Worm (Caenorhabditis elegans) whole organism, early embryonic: ENCODE results near the gene F46H5.11.

Experiments
- B0310.2 ChIP-seq: sonication (generic microtip); optimal IDR thresholded peaks from 2 replicates; lab custom pipeline; 2016; ENCODE audit warnings: mild to moderate bottlenecking, missing genetic modification characterization, missing compliant biosample characterization
- F13C5.2 ChIP-seq: sonication (generic microtip); optimal IDR thresholded peaks from 2 replicates; lab custom pipeline; 2017; ENCODE audit warnings: mild to moderate bottlenecking, missing genetic modification characterization, inconsistent platforms, missing compliant biosample characterization
- aly-1 ChIP-seq: sonication (generic microtip); optimal IDR thresholded peaks from 2 replicates; lab custom pipeline; 2016; ENCODE audit warnings: missing genetic modification characterization, missing compliant biosample characterization
- ama-1 ChIP-seq: fragments of 150-350 bp; optimal IDR thresholded peaks from 2 replicates; lab custom pipeline; 2014
- ceh-13 ChIP-seq: fragments of 200-800 bp; sonication (Bioruptor generic); optimal IDR thresholded peaks from 2 replicates; lab custom pipeline; 2018; ENCODE audit warnings: mild to moderate bottlenecking, missing genetic modification characterization, missing compliant biosample characterization
- ceh-36 ChIP-seq: sonication (generic microtip); optimal IDR thresholded peaks from 2 replicates; lab custom pipeline; 2016; ENCODE audit warnings: missing genetic modification characterization, inconsistent platforms, missing compliant biosample characterization
- ets-7 ChIP-seq: sonication (generic microtip); optimal IDR thresholded peaks from 2 replicates; lab custom pipeline; 2016; ENCODE audit warnings: missing genotype, missing genetic modification characterization, missing compliant biosample characterization
- flt-1 ChIP-seq: fragments of 200-800 bp; sonication (Bioruptor generic); IDR thresholded peaks from 2 replicates; pipeline ENCODE4 v1.3.6; 2022; ENCODE audit warnings: missing genetic modification characterization, missing compliant biosample characterization
- hmbx-1 ChIP-seq: sonication (generic microtip); optimal IDR thresholded peaks from 2 replicates; lab custom pipeline; 2016; ENCODE audit warnings: mild to moderate bottlenecking, missing genetic modification characterization, missing compliant biosample characterization
- hmg-4 ChIP-seq: fragments of 200-800 bp; sonication (Bioruptor generic); optimal IDR thresholded peaks from 2 replicates; lab custom pipeline; 2018; ENCODE audit warnings: mild to moderate bottlenecking, missing genetic modification characterization, missing compliant biosample characterization
- hnd-1 ChIP-seq: sonication (generic microtip); optimal IDR thresholded peaks from 2 replicates; lab custom pipeline; 2016; ENCODE audit warnings: missing genetic modification characterization, missing compliant biosample characterization
- pes-1 ChIP-seq: fragments of 200-800 bp; sonication (Bioruptor generic); IDR thresholded peaks from 2 replicates; pipeline ENCODE4 v1.3.6; 2022; ENCODE audit warnings: missing genetic modification reagents, missing genetic modification characterization, missing compliant biosample characterization
- sea-1 ChIP-seq: fragments of 200-800 bp; sonication (Bioruptor generic); conservative IDR thresholded peaks from 2 replicates; pipeline ENCODE4 v1.3.6; 2022; ENCODE audit warnings: missing genetic modification characterization, missing compliant biosample characterization
- tbx-11 ChIP-seq: fragments of 200-800 bp; sonication (Bioruptor generic); IDR thresholded peaks from 2 replicates; pipeline ENCODE4 v1.3.6; 2022; ENCODE audit warnings: missing genetic modification characterization, missing compliant biosample characterization
- tbx-37 ChIP-seq: fragments of 200-800 bp; sonication (Bioruptor generic); conservative IDR thresholded peaks from 2 replicates; pipeline ENCODE4 v1.3.6; 2022; ENCODE audit warnings: missing genetic modification reagents, missing genetic modification characterization, missing compliant biosample characterization
- tra-4 ChIP-seq: sonication (generic microtip); optimal IDR thresholded peaks from 2 replicates; lab custom pipeline; 2017; ENCODE audit warnings: missing genetic modification characterization, missing compliant biosample characterization

The F46H5.11 gene

ce11 chrX:7296310-7296709, 24.4 kb upstream of the F46H5.11 start:
- TF ChIP-seq aly-1 (tag; lab: Kevin White, UChicago) (no peak), flt-1 (no peak), hmbx-1 (no peak), tbx-11 (GFP tag; lab: Robert Waterston, UW) (no peak), tra-4 (tag; lab: Kevin White, UChicago) (no peak)

- TF ChIP-seq flt-1 (no peak), ama-1 (no peak), pes-1 (GFP tag; lab: Robert Waterston, UW) (no peak), ceh-13 (GFP tag; lab: Kevin White, UChicago) (no peak), B0310.2 (tag; lab: Kevin White, UChicago) (no peak), tbx-11 (GFP tag; lab: Robert Waterston, UW) (no peak), tra-4 (tag; lab: Kevin White, UChicago) (no peak), ets-7 (no peak)
These were observed 19.9 kb upstream of the F46H5.11 start, which contains the start of gene lron-7 for ce11 chrX:7291810-7292209. Gene lron-7 (plus strand): TSS chrX:7292132.

ce11 chrX:7290859-7291628, 19.2 kb upstream of the F46H5.11 start:
- TF ChIP-seq hnd-1 (tag; lab: Kevin White, UChicago) = no peak
- no peak for TF ChIP-seq tbx-37 (GFP tag; lab: Robert Waterston, UW)
- TF ChIP-seq sea-1 (GFP tag; lab: Robert Waterston, UW) = no peak
- no peak for TF ChIP-seq pes-1 (GFP tag; lab: Robert Waterston, UW)
- no peak for TF ChIP-seq tbx-11 (GFP tag; lab: Robert Waterston, UW)
- TF ChIP-seq ceh-13 (GFP tag; lab: Kevin White, UChicago) = no peak

ce11 chrX:7289565-7289964, 17.7 kb upstream of the F46H5.11 start:
- TF ChIP-seq aly-1 (tag; lab: Kevin White, UChicago) (no peak), hnd-1 (tag; lab: Kevin White, UChicago) (no peak)

- no peak for TF ChIP-seq tbx-37 (GFP tag; lab: Robert Waterston, UW)
- no peak for TF ChIP-seq tra-4 (tag; lab: Kevin White, UChicago)
- no peak for TF ChIP-seq ama-1
- no peak for TF ChIP-seq F13C5.2 (tag; lab: Kevin White, UChicago)
- no peak for TF ChIP-seq ceh-13 (GFP tag; lab: Kevin White, UChicago)
- TF ChIP-seq hmbx-1 = no peak
- TF ChIP-seq ets-7 = no peak
- no peak for TF ChIP-seq ceh-36 (tag; lab: Kevin White, UChicago)
These were observed 12.9 kb upstream of the F46H5.11 start for ce11 chrX:7284724-7285184.

- TF ChIP-seq F13C5.2 (tag; lab: Kevin White, UChicago) (no peak), hmbx-1 (no peak), flt-1 (no peak), B0310.2 (tag; lab: Kevin White, UChicago) (no peak), ceh-13 (GFP tag; lab: Kevin White, UChicago) (no peak), ama-1 (no peak), ceh-36 (tag; lab: Kevin White, UChicago) (no peak), hmg-4 (no peak), tbx-11 (GFP tag; lab: Robert Waterston, UW) (no peak), ets-7 (no peak), hnd-1 (tag; lab: Kevin White, UChicago) (no peak)
These were observed 11.3 kb upstream of the F46H5.11 start for ce11 chrX:7283136-7283535.

- peak; percentile 17 for TF ChIP-seq hmg-4
- no peak for TF ChIP-seq hnd-1 (tag; lab: Kevin White, UChicago)
- no peak for TF ChIP-seq tra-4 (tag; lab: Kevin White, UChicago)
- no peak for TF ChIP-seq ama-1
These were observed 9.5 kb upstream of the F46H5.11 start for ce11 chrX:7281347-7281746.

ce11 chrX:7279671-7280389, 8.0 kb upstream of the F46H5.11 start, which contains the start of gene unc-10:
Gene unc-10 (minus strand): TSS chrX:7280322.
- TF ChIP-seq tbx-11 (GFP tag; lab: Robert Waterston, UW) (no peak), ama-1 (no peak), ceh-13 (GFP tag; lab: Kevin White, UChicago) (no peak), aly-1 (tag; lab: Kevin White, UChicago) (no peak), ceh-36 (tag; lab: Kevin White, UChicago) (no peak)

- TF ChIP-seq sea-1 (GFP tag; lab: Robert Waterston, UW) (no peak), ama-1 (no peak), ceh-13 (GFP tag; lab: Kevin White, UChicago) (no peak), tbx-37 (GFP tag; lab: Robert Waterston, UW) (no peak), tra-4 (tag; lab: Kevin White, UChicago) (no peak), hmbx-1 (no peak), ets-7 (no peak), hnd-1 (tag; lab: Kevin White, UChicago) (no peak), F13C5.2 (tag; lab: Kevin White, UChicago) (no peak), tbx-11 (GFP tag; lab: Robert Waterston, UW) (no peak), B0310.2 (tag; lab: Kevin White, UChicago) (no peak)
These were observed 6.2 kb upstream of the F46H5.11 start for ce11 chrX:7278095-7278494.
